Fruit fly (Drosophila melanogaster): ENCODE data around the gene Try29F.

Try29F gene

DNA sequence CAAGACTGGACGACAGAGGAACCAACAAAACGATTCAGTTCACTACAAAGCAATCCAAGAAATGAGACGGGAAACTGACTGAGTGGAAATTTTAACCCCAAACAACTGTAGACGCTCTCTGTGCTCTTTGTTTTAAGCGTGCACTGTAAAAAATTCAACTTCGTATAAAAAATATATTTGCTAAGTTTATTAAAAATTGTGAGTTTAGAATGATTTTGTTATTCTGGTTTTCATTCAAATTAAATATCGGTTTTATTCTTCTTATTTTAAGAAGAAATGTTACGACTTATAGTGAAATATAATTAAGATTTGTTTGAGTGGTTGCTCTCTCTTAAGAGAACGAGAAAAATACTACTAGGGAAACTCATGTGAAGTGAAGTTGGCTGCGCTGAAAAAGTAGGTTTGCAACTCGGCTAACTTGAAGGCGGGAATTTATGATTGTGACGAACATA lies 40.3 kb upstream of the Try29F start:
- TF ChIP-seq fd85E (GFP tag; optimal IDR thresholded peaks at IDR 0.05) = no peak
- TF ChIP-seq CG11762 (GFP tag; optimal IDR thresholded peaks at IDR 0.05; ENCODE audit: insufficient read depth) = peak; percentile 54
- peak; percentile 54 for TF ChIP-seq CG9139 (GFP tag; optimal IDR thresholded peaks at IDR 0.05)
- peak; percentile 33 for TF ChIP-seq CG11902 (GFP tag; optimal IDR thresholded peaks at IDR 0.05)
- peak; percentile 57 for TF ChIP-seq CG8319 (GFP tag; optimal IDR thresholded peaks at IDR 0.05)
- peak; percentile 60 for TF ChIP-seq cyc (GFP tag; optimal IDR thresholded peaks at IDR 0.05)
- TF ChIP-seq salr (GFP tag; optimal IDR thresholded peaks at IDR 0.05) = peak; percentile 68 to 91
- peak; percentile 25 for TF ChIP-seq vri (GFP tag; optimal IDR thresholded peaks at IDR 0.05)
- TF ChIP-seq svp (GFP tag) = peak; percentile 89
- TF ChIP-seq CG10669 (GFP tag; optimal IDR thresholded peaks at IDR 0.05) = peak; percentile 78
- TF ChIP-seq CG6808 (GFP tag; optimal IDR thresholded peaks at IDR 0.05) = peak; percentile 60
- no peak for TF ChIP-seq Blimp-1 (GFP tag; optimal IDR thresholded peaks at IDR 0.05)
- TF ChIP-seq CG1621 (tag; optimal IDR thresholded peaks at IDR 0.05) = no peak
- peak; percentile 89 for TF ChIP-seq OdsH (GFP tag; optimal IDR thresholded peaks at IDR 0.05)
- peak; percentile 75 for TF ChIP-seq CG8632 (GFP tag; optimal IDR thresholded peaks at IDR 0.05)
- peak; percentile 82 for TF ChIP-seq acj6 (GFP tag; optimal IDR thresholded peaks at IDR 0.05)
- TF ChIP-seq CG8119 (GFP tag; IDR thresholded peaks at IDR 0.05) = peak; percentile 99
- peak in 1 of 2 experiments; percentile 33 for TF ChIP-seq ss (GFP tag; optimal IDR thresholded peaks at IDR 0.05)
- TF ChIP-seq CG10631 (GFP tag; optimal IDR thresholded peaks at IDR 0.05) = peak; percentile 95
- TF ChIP-seq Ets96B (tag; optimal IDR thresholded peaks at IDR 0.05) = peak; percentile 95
- peak; percentile 96 for TF ChIP-seq Sox14 (GFP tag; optimal IDR thresholded peaks at IDR 0.05)
- peak; percentile 83 for TF ChIP-seq CG3919 (GFP tag; optimal IDR thresholded peaks at IDR 0.05)
- TF ChIP-seq CG11294 (GFP tag; IDR thresholded peaks at IDR 0.05) = peak; percentile 94
- no peak for TF ChIP-seq CG3032 (tag; optimal IDR thresholded peaks at IDR 0.05)
- peak; percentile 97 for TF ChIP-seq Hr4 (GFP tag; optimal IDR thresholded peaks at IDR 0.05)
- peak; percentile 81 for TF ChIP-seq CG7368 (GFP tag; optimal IDR thresholded peaks at IDR 0.05)
- TF ChIP-seq Gug (GFP tag; IDR thresholded peaks at IDR 0.05) = peak; percentile 96
- peak; percentile 75 for TF ChIP-seq Lpt (GFP tag; optimal IDR thresholded peaks at IDR 0.05)
- TF ChIP-seq CG6792 (GFP tag; optimal IDR thresholded peaks at IDR 0.05) = peak; percentile 80
- TF ChIP-seq Sox102F (GFP tag; optimal IDR thresholded peaks at IDR 0.05) = peak; percentile 86
- TF ChIP-seq fkh (GFP tag; optimal IDR thresholded peaks at IDR 0.05) = peak; percentile 40
- TF ChIP-seq Sox15 (GFP tag; optimal IDR thresholded peaks at IDR 0.05) = peak; percentile 61
- TF ChIP-seq Eip75B (GFP tag; optimal IDR thresholded peaks at IDR 0.05) = peak; percentile 95
- no peak for TF ChIP-seq dsx (GFP tag; optimal IDR thresholded peaks at IDR 0.05; ENCODE audit: poor library complexity, severe bottlenecking)
- TF ChIP-seq fd59A (GFP tag; optimal IDR thresholded peaks at IDR 0.05) = peak; percentile 59
- TF ChIP-seq CG15336 (GFP tag; IDR thresholded peaks at IDR 0.05) = peak; percentile 99
- peak; percentile 61 for TF ChIP-seq spab (GFP tag; optimal IDR thresholded peaks at IDR 0.05)
- no peak for TF ChIP-seq Eip93F (GFP tag; optimal IDR thresholded peaks at IDR 0.05)
- peak; percentile 87 for TF ChIP-seq CG16779 (tag; optimal IDR thresholded peaks at IDR 0.05)
- peak; percentile 91 for TF ChIP-seq Met (GFP tag; optimal IDR thresholded peaks at IDR 0.05)
- peak; percentile 89 for TF ChIP-seq achi (GFP tag; optimal IDR thresholded peaks at IDR 0.05)
- TF ChIP-seq CG32006 (GFP tag; optimal IDR thresholded peaks at IDR 0.05) = peak; percentile 90
- peak; percentile 93 for TF ChIP-seq CG6276 (GFP tag; optimal IDR thresholded peaks at IDR 0.05)
- no peak for TF ChIP-seq esn (GFP tag; optimal IDR thresholded peaks at IDR 0.05)
- peak; percentile 96 for TF ChIP-seq Eip78C (GFP tag)
- peak; percentile 43 for TF ChIP-seq Ets21C (GFP tag; optimal IDR thresholded peaks at IDR 0.05)
- peak; percentile 78 for TF ChIP-seq CG34406 (GFP tag; optimal IDR thresholded peaks at IDR 0.05)
- TF ChIP-seq CG6854 (GFP tag; optimal IDR thresholded peaks at IDR 0.05) = no peak
- TF ChIP-seq CG6163 (GFP tag; IDR thresholded peaks at IDR 0.05) = peak; percentile 98
- peak; percentile 95 for TF ChIP-seq net (GFP tag; optimal IDR thresholded peaks at IDR 0.05)
- peak; percentile 69 for TF ChIP-seq CG4318 (GFP tag; optimal IDR thresholded peaks at IDR 0.05)
- TF ChIP-seq Hr38 (GFP tag; optimal IDR thresholded peaks at IDR 0.05) = no peak
